Fruit fly (Drosophila melanogaster): ENCODE measurements around the gene CG12814.

dm6 chr3R:10147176-10147575 lies 42.2 kb downstream of the CG12814 start:
- TF ChIP-seq Sin3A (optimal IDR thresholded peaks at IDR 0.05) (no peak), Myc (optimal IDR thresholded peaks at IDR 0.05) (no peak), h (optimal IDR thresholded peaks at IDR 0.05) (no peak), ttk (optimal IDR thresholded peaks at IDR 0.05) (no peak)
